Fruit fly (Drosophila melanogaster): ENCODE results near the gene Tsp66E.

DNA sequence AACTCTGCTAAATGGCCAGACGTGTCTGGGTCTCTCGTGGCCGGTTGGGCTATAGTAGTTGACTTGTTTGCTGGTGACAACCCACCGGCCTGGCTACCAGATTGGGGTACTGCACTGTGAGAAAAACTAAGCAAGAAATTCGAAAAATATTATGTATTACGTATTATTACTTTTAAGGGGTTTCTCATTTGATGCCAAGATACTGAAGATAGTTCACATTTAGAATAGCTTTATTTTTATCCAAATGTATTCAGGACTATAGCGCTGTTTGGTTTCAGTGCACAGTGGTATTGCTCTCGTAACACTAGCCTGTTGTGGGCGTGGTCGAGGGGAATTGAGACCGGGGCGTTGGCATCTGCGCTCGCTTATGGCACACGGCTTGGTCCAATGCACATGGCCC is 8.4 kb downstream of the Tsp66E start:
- TF ChIP-seq psq (optimal IDR thresholded peaks at IDR 0.05) (no peak), usp (GFP tag; optimal IDR thresholded peaks at IDR 0.05) (no peak), pan (optimal IDR thresholded peaks at IDR 0.05) (no peak), CG8478 (optimal IDR thresholded peaks at IDR 0.05) (no peak), Dll (optimal IDR thresholded peaks at IDR 0.05) (no peak)
